Worm (Caenorhabditis elegans) whole organism, L2 larva: ENCODE results near the gene M04G7.2.
A peak's percentile ranks its signal among the peaks of the same experiment; 100 is the strongest.

ENCODE experiments used
- Y55F3AM.14 ChIP-seq: fragments of 200-800 bp; sonication (Bioruptor generic); optimal IDR thresholded peaks from 2 replicates; lab custom pipeline; 2018; ENCODE audit warnings: mild to moderate bottlenecking, missing genetic modification characterization, missing compliant biosample characterization
- alr-1 ChIP-seq: fragments of 150-350 bp; optimal IDR thresholded peaks from 2 replicates; lab custom pipeline; 2014; ENCODE audit warnings: missing biosample characterization, missing genetic modification characterization
- aly-2 ChIP-seq: fragments of 150-350 bp; optimal IDR thresholded peaks from 2 replicates; lab custom pipeline; 2014; ENCODE audit warnings: missing biosample characterization, missing genetic modification characterization
- ama-1 ChIP-seq: fragments of 150-350 bp; optimal IDR thresholded peaks from 2 replicates; lab custom pipeline; 2018; ENCODE audit warnings: inconsistent platforms
- blmp-1 ChIP-seq: sonication (generic microtip); optimal IDR thresholded peaks from 2 replicates; lab custom pipeline; 2017; ENCODE audit warnings: missing genetic modification characterization, mild to moderate bottlenecking, missing compliant biosample characterization, antibody characterized with exemption, moderate library complexity; ENCODE audit not compliant: insufficient read depth
- ceh-82 ChIP-seq: fragments of 150-350 bp; optimal IDR thresholded peaks from 2 replicates; lab custom pipeline; 2014; ENCODE audit warnings: missing biosample characterization, missing genetic modification characterization
- dmd-4 ChIP-seq: sonication (generic microtip); optimal IDR thresholded peaks from 2 replicates; lab custom pipeline; 2017; ENCODE audit warnings: missing biosample characterization, missing genetic modification characterization
- egl-27 ChIP-seq: sonication (generic microtip); optimal IDR thresholded peaks from 3 replicates; lab custom pipeline; 2017; ENCODE audit warnings: missing biosample characterization, missing genetic modification reagents, missing genetic modification characterization
- elt-1 ChIP-seq: fragments of 150-350 bp; optimal IDR thresholded peaks from 2 replicates; lab custom pipeline; 2014; ENCODE audit warnings: missing biosample characterization, missing genetic modification characterization
- fos-1 ChIP-seq: fragments of 150-350 bp; optimal IDR thresholded peaks from 2 replicates; lab custom pipeline; 2014; ENCODE audit warnings: missing biosample characterization, missing genetic modification characterization
- gmeb-1 ChIP-seq: fragments of 150-350 bp; optimal IDR thresholded peaks from 2 replicates; lab custom pipeline; 2014; ENCODE audit warnings: missing biosample characterization, missing genetic modification characterization
- lin-11 ChIP-seq: fragments of 150-350 bp; sonication (generic microtip); optimal IDR thresholded peaks from 2 replicates; lab custom pipeline; 2014; ENCODE audit warnings: missing biosample characterization, missing genetic modification characterization, inconsistent platforms, mixed read lengths
- lin-39 ChIP-seq: fragments of 150-350 bp; optimal IDR thresholded peaks from 2 replicates; lab custom pipeline; 2014; ENCODE audit warnings: missing biosample characterization, missing genetic modification reagents, missing genetic modification characterization
- lsy-2 ChIP-seq, 2 experiments: fragments of 150-350 bp in 1 of 2; sonication (generic microtip) in 1 of 2; optimal IDR thresholded peaks; 2 replicates each; lab custom pipeline; 2014 to 2017; ENCODE audit warnings: missing biosample characterization in 2 of 2, missing genetic modification characterization in 2 of 2
- mdl-1 ChIP-seq, 2 experiments: fragments of 150-350 bp in 1 of 2; sonication (generic microtip) in 1 of 2; optimal IDR thresholded peaks; 2 replicates each; lab custom pipeline; 2017; ENCODE audit warnings: missing biosample characterization in 2 of 2, missing genetic modification characterization in 2 of 2
- nhr-11 ChIP-seq: fragments of 150-350 bp; optimal IDR thresholded peaks from 2 replicates; lab custom pipeline; 2014; ENCODE audit warnings: missing biosample characterization, missing genetic modification characterization
- nhr-12 ChIP-seq: fragments of 150-350 bp; optimal IDR thresholded peaks from 2 replicates; lab custom pipeline; 2014; ENCODE audit warnings: missing biosample characterization, missing genetic modification characterization
- nhr-129 ChIP-seq: fragments of 150-350 bp; optimal IDR thresholded peaks from 2 replicates; lab custom pipeline; 2014; ENCODE audit warnings: missing biosample characterization, missing genetic modification characterization
- nhr-21 ChIP-seq: fragments of 150-350 bp; optimal IDR thresholded peaks from 2 replicates; lab custom pipeline; 2014; ENCODE audit warnings: missing biosample characterization, missing genetic modification characterization
- nhr-23 ChIP-seq: fragments of 150-350 bp; optimal IDR thresholded peaks from 2 replicates; lab custom pipeline; 2014; ENCODE audit warnings: missing biosample characterization, missing genetic modification reagents, missing genetic modification characterization
- nhr-237 ChIP-seq: fragments of 150-350 bp; optimal IDR thresholded peaks from 2 replicates; lab custom pipeline; 2014; ENCODE audit warnings: missing biosample characterization, missing genetic modification characterization
- nhr-25 ChIP-seq: fragments of 150-350 bp; sonication (generic microtip); optimal IDR thresholded peaks from 3 replicates; lab custom pipeline; 2014; ENCODE audit warnings: missing biosample characterization, missing genetic modification characterization
- nhr-6 ChIP-seq: fragments of 150-350 bp; optimal IDR thresholded peaks from 2 replicates; lab custom pipeline; 2014; ENCODE audit warnings: missing biosample characterization, missing genetic modification characterization
- nhr-77 ChIP-seq: fragments of 150-350 bp; optimal IDR thresholded peaks from 2 replicates; lab custom pipeline; 2014; ENCODE audit warnings: missing biosample characterization, missing genetic modification characterization
- peb-1 ChIP-seq: fragments of 150-350 bp; optimal IDR thresholded peaks from 2 replicates; lab custom pipeline; 2014; ENCODE audit warnings: missing biosample characterization, missing genetic modification characterization
- skn-1 ChIP-seq: sonication (generic microtip); optimal IDR thresholded peaks from 2 replicates; lab custom pipeline; 2017; ENCODE audit warnings: missing biosample characterization, missing genetic modification characterization
- sma-9 ChIP-seq, 2 experiments: fragments of 150-350 bp in 1 of 2; sonication (generic microtip) in 1 of 2; optimal IDR thresholded peaks; 2 replicates each; lab custom pipeline; 2014 to 2016; ENCODE audit warnings: missing genetic modification characterization in 2 of 2, mild to moderate bottlenecking in 1 of 2, missing biosample characterization in 1 of 2, missing compliant biosample characterization in 1 of 2, missing genetic modification reagents in 1 of 2, moderate library complexity in 1 of 2
- snpc-4 ChIP-seq: fragments of 150-350 bp; optimal IDR thresholded peaks from 2 replicates; lab custom pipeline; 2014; ENCODE audit warnings: missing biosample characterization, missing genetic modification characterization
- unc-55 ChIP-seq: fragments of 150-350 bp; sonication (generic microtip); optimal IDR thresholded peaks from 3 replicates; lab custom pipeline; 2014; ENCODE audit warnings: missing biosample characterization, missing genetic modification reagents, missing genetic modification characterization
- unc-62 ChIP-seq: fragments of 150-350 bp; optimal IDR thresholded peaks from 2 replicates; lab custom pipeline; 2014; ENCODE audit warnings: missing biosample characterization, missing genetic modification reagents, missing genetic modification characterization
- zag-1 ChIP-seq: fragments of 150-350 bp; optimal IDR thresholded peaks from 2 replicates; lab custom pipeline; 2014; ENCODE audit warnings: missing biosample characterization, missing genetic modification characterization
- ztf-11 ChIP-seq: sonication (generic microtip); optimal IDR thresholded peaks from 2 replicates; lab custom pipeline; 2017; ENCODE audit warnings: missing biosample characterization, missing genetic modification characterization
- ztf-4 ChIP-seq: fragments of 150-350 bp; optimal IDR thresholded peaks from 2 replicates; lab custom pipeline; 2014; ENCODE audit warnings: missing biosample characterization, missing genetic modification characterization

Gene M04G7.2

ce11 chrIV:425546-425945 is 35.3 kb downstream of the M04G7.2 start (continued):
- no peak for TF ChIP-seq Y55F3AM.14 (GFP tag; lab: Kevin White, UChicago)
- TF ChIP-seq unc-55 (GFP tag; lab: Kevin White, UChicago): peak; percentile 66
- TF ChIP-seq nhr-11: no peak
- TF ChIP-seq alr-1 (tag; lab: Kevin White, UChicago): no peak

ce11 chrIV:425052-425451 is 35.8 kb downstream of the M04G7.2 start, which contains the start of gene daf-18:
daf-18 (minus strand) TSS chrIV:425177.
- TF ChIP-seq skn-1 (tag; lab: Kevin White, UChicago) (no peak), dmd-4 (tag; lab: Kevin White, UChicago) (no peak), aly-2 (tag; lab: Kevin White, UChicago) (no peak), nhr-12 (tag; lab: Kevin White, UChicago) (no peak), lsy-2 (tag; optimal IDR thresholded peaks at IDR 0.05; lab: Kevin White, UChicago) (no peak), peb-1 (tag; lab: Kevin White, UChicago) (no peak), nhr-129 (tag; lab: Kevin White, UChicago) (no peak), nhr-21 (tag; lab: Kevin White, UChicago) (no peak), ceh-82 (tag; lab: Kevin White, UChicago) (no peak), nhr-77 (no peak), snpc-4 (tag; lab: Kevin White, UChicago) (no peak), Y55F3AM.14 (GFP tag; lab: Kevin White, UChicago) (no peak), blmp-1 (tag; lab: Kevin White, UChicago) (no peak), nhr-25 (tag; lab: Kevin White, UChicago) (no peak), nhr-23 (tag; lab: Kevin White, UChicago) (no peak), ztf-4 (tag; lab: Kevin White, UChicago) (no peak), ztf-11 (tag; lab: Kevin White, UChicago) (no peak), nhr-6 (tag; lab: Kevin White, UChicago) (no peak), fos-1 (no peak)

ce11 chrIV:422112-422511 is 38.7 kb downstream of the M04G7.2 start:
- TF ChIP-seq gmeb-1 (tag; lab: Kevin White, UChicago): no peak
- TF ChIP-seq nhr-23 (tag; lab: Kevin White, UChicago): no peak
- no peak for TF ChIP-seq lin-11
- TF ChIP-seq lin-39 (tag; lab: Kevin White, UChicago): no peak
- TF ChIP-seq unc-55 (GFP tag; lab: Kevin White, UChicago): no peak
- no peak for TF ChIP-seq nhr-11
- no peak for TF ChIP-seq blmp-1 (tag; lab: Kevin White, UChicago)
- no peak for TF ChIP-seq ztf-4 (tag; lab: Kevin White, UChicago)
- no peak for TF ChIP-seq peb-1 (tag; lab: Kevin White, UChicago)

- TF ChIP-seq elt-1 (tag; lab: Kevin White, UChicago): no peak
Measured at ce11 chrIV:420686-421085, 40.1 kb downstream of the M04G7.2 start.

- no peak for TF ChIP-seq ama-1 (lab: Kevin White, UChicago)
- no peak for TF ChIP-seq mdl-1 (tag; optimal IDR thresholded peaks at IDR 0.05; lab: Kevin White, UChicago)
- TF ChIP-seq alr-1 (tag; lab: Kevin White, UChicago): no peak
- no peak for TF ChIP-seq unc-62 (GFP tag; lab: Kevin White, UChicago)
- no peak for TF ChIP-seq peb-1 (tag; lab: Kevin White, UChicago)
- no peak for TF ChIP-seq nhr-237 (tag; lab: Kevin White, UChicago)
- TF ChIP-seq sma-9 (GFP tag; optimal IDR thresholded peaks at IDR 0.05; lab: Kevin White, UChicago): no peak
- no peak for TF ChIP-seq sma-9 (tag; optimal IDR thresholded peaks at IDR 0.05; lab: Kevin White, UChicago)
- no peak for TF ChIP-seq zag-1 (tag; lab: Kevin White, UChicago)
- TF ChIP-seq egl-27: no peak
- no peak for TF ChIP-seq fos-1
- TF ChIP-seq nhr-11: no peak
- TF ChIP-seq lin-11: no peak
- no peak for TF ChIP-seq ztf-11 (tag; lab: Kevin White, UChicago)
- TF ChIP-seq nhr-12 (tag; lab: Kevin White, UChicago): no peak
- TF ChIP-seq elt-1 (tag; lab: Kevin White, UChicago): no peak
Measured at ce11 chrIV:419674-420073, 41.2 kb downstream of the M04G7.2 start, which contains the start of gene eri-1. eri-1 (minus strand) TSS chrIV:419958.
